Fruit fly (Drosophila melanogaster) whole organism, embryonic: ENCODE data around the gene RabX6.

Experiments used
- CG10209 ChIP-seq: fragments of 200-800 bp; sonication (Bioruptor generic); optimal IDR thresholded peaks from 3 replicates; lab custom pipeline; 2017; ENCODE audit warnings: missing biosample characterization, mild to moderate bottlenecking, missing genetic modification characterization, missing genetic modification reagents
- CG10321 ChIP-seq: fragments of 200-800 bp; sonication (Bioruptor generic); IDR thresholded peaks from 2 replicates; pipeline ENCODE4 v1.3.6; 2022; ENCODE audit warnings: missing biosample characterization, missing genetic modification characterization
- CG10543 ChIP-seq: fragments of 200-800 bp; sonication (Bioruptor generic); optimal IDR thresholded peaks from 3 replicates; lab custom pipeline; 2017; ENCODE audit warnings: missing biosample characterization, mild to moderate bottlenecking, missing genetic modification characterization, moderate library complexity
- CG12071 ChIP-seq: fragments of 200-800 bp; sonication (Bioruptor generic); optimal IDR thresholded peaks from 3 replicates; lab custom pipeline; 2018; ENCODE audit warnings: missing biosample characterization, mild to moderate bottlenecking, missing genetic modification characterization
- CG12391 ChIP-seq: fragments of 200-800 bp; sonication (Bioruptor generic); optimal IDR thresholded peaks from 3 replicates; lab custom pipeline; 2018; ENCODE audit warnings: missing biosample characterization, mild to moderate bottlenecking, missing genetic modification characterization, moderate library complexity
- CG12942 ChIP-seq: fragments of 200-800 bp; sonication (Bioruptor generic); optimal IDR thresholded peaks from 3 replicates; lab custom pipeline; 2016; ENCODE audit warnings: missing biosample characterization, missing genetic modification characterization
- CG13123 ChIP-seq: fragments of 200-800 bp; sonication (Bioruptor generic); optimal IDR thresholded peaks from 2 replicates; lab custom pipeline; 2016; ENCODE audit warnings: missing biosample characterization, missing genetic modification characterization
- CG13296 ChIP-seq: fragments of 200-800 bp; sonication (Bioruptor generic); optimal IDR thresholded peaks from 3 replicates; lab custom pipeline; 2018; ENCODE audit warnings: missing biosample characterization, mild to moderate bottlenecking, missing genetic modification characterization
- CG14710 ChIP-seq: fragments of 200-800 bp; sonication (Bioruptor generic); optimal IDR thresholded peaks from 3 replicates; lab custom pipeline; 2019; ENCODE audit warnings: missing biosample characterization, mild to moderate bottlenecking, missing genetic modification characterization, moderate library complexity
- CG15073 ChIP-seq: fragments of 200-800 bp; sonication (Bioruptor generic); optimal IDR thresholded peaks from 2 replicates; lab custom pipeline; 2016; ENCODE audit warnings: missing biosample characterization, missing genetic modification characterization
- CG17612 ChIP-seq: fragments of 200-800 bp; sonication (Bioruptor generic); IDR thresholded peaks from 2 replicates; pipeline ENCODE4 v1.3.6; 2022; ENCODE audit warnings: missing biosample characterization, missing genetic modification characterization
- CG1832 ChIP-seq: fragments of 200-800 bp; sonication (Bioruptor generic); optimal IDR thresholded peaks from 2 replicates; lab custom pipeline; 2017; ENCODE audit warnings: missing biosample characterization, mild to moderate bottlenecking, missing genetic modification characterization, inconsistent platforms
- CG34376 ChIP-seq: fragments of 200-800 bp; sonication (Bioruptor generic); optimal IDR thresholded peaks from 2 replicates; lab custom pipeline; 2018; ENCODE audit warnings: missing biosample characterization, mild to moderate bottlenecking, missing genetic modification characterization
- CG34422 ChIP-seq: fragments of 200-800 bp; sonication (Bioruptor generic); IDR thresholded peaks from 3 replicates; pipeline ENCODE4 v1.3.6; 2022; ENCODE audit warnings: missing biosample characterization, missing genetic modification characterization
- CG4424 ChIP-seq: fragments of 200-800 bp; sonication (Bioruptor generic); optimal IDR thresholded peaks from 3 replicates; lab custom pipeline; 2016; ENCODE audit warnings: missing biosample characterization, missing genetic modification characterization
- CG7987 ChIP-seq: fragments of 200-800 bp; sonication (Bioruptor generic); optimal IDR thresholded peaks from 2 replicates; lab custom pipeline; 2018; ENCODE audit warnings: missing biosample characterization, mild to moderate bottlenecking, missing genetic modification characterization, moderate library complexity
- CG9727 ChIP-seq: fragments of 200-800 bp; sonication (Bioruptor generic); optimal IDR thresholded peaks from 3 replicates; lab custom pipeline; 2017; ENCODE audit warnings: missing biosample characterization, mild to moderate bottlenecking, missing genetic modification characterization
- CoRest ChIP-seq: fragments of 200-800 bp; sonication (Bioruptor generic); optimal IDR thresholded peaks from 3 replicates; lab custom pipeline; 2018; ENCODE audit warnings: missing biosample characterization, mild to moderate bottlenecking, missing genetic modification characterization, moderate library complexity
- Deaf1 ChIP-seq: fragments of 200-800 bp; optimal IDR thresholded peaks from 3 replicates; lab custom pipeline; 2019; ENCODE audit warnings: missing biosample characterization, mild to moderate bottlenecking, missing genetic modification characterization, moderate library complexity
- Dip3 ChIP-seq: fragments of 200-800 bp; sonication (Bioruptor generic); optimal IDR thresholded peaks from 3 replicates; lab custom pipeline; 2016; ENCODE audit warnings: missing biosample characterization, missing genetic modification characterization
- Drgx ChIP-seq: fragments of 200-800 bp; sonication (Bioruptor generic); IDR thresholded peaks from 2 replicates; pipeline ENCODE4 v1.3.6; 2022; ENCODE audit warnings: missing biosample characterization, missing genetic modification characterization
- Ets65A ChIP-seq: fragments of 200-800 bp; sonication (Bioruptor generic); peaks from one replicate; lab custom pipeline; 2016; ENCODE audit warnings: missing biosample characterization, missing genetic modification characterization
- Fer3 ChIP-seq: fragments of 200-800 bp; sonication (Bioruptor generic); optimal IDR thresholded peaks from 2 replicates; lab custom pipeline; 2018; ENCODE audit warnings: missing biosample characterization, mild to moderate bottlenecking, missing genetic modification characterization, moderate library complexity
- H15 ChIP-seq: fragments of 200-800 bp; sonication (Bioruptor generic); IDR thresholded peaks from 3 replicates; pipeline ENCODE4 v1.3.6; 2022; ENCODE audit warnings: missing biosample characterization, missing genetic modification characterization
- HLH4C ChIP-seq: fragments of 200-800 bp; sonication (Bioruptor generic); IDR thresholded peaks from 3 replicates; pipeline ENCODE4 v1.3.6; 2022; ENCODE audit warnings: missing biosample characterization, missing genetic modification characterization; ENCODE audit not compliant: partially characterized antibody
- Hsf ChIP-seq: fragments of 200-800 bp; sonication (Bioruptor generic); optimal IDR thresholded peaks from 3 replicates; lab custom pipeline; 2016; ENCODE audit warnings: missing biosample characterization, missing genetic modification characterization
- Jarid2 ChIP-seq: fragments of 200-800 bp; sonication (Bioruptor generic); optimal IDR thresholded peaks from 3 replicates; lab custom pipeline; 2017; ENCODE audit warnings: mild to moderate bottlenecking, missing biosample characterization, missing genetic modification reagents, missing genetic modification characterization
- NC2β ChIP-seq: fragments of 200-800 bp; sonication (Bioruptor generic); optimal IDR thresholded peaks from 2 replicates; lab custom pipeline; 2016; ENCODE audit warnings: missing biosample characterization, missing genetic modification characterization
- Spps ChIP-seq: fragments of 200-800 bp; sonication (Bioruptor generic); optimal IDR thresholded peaks from 2 replicates; lab custom pipeline; 2018; ENCODE audit warnings: missing biosample characterization, mild to moderate bottlenecking, missing genetic modification characterization
- ab ChIP-seq: fragments of 200-800 bp; sonication (Bioruptor generic); optimal IDR thresholded peaks from 2 replicates; lab custom pipeline; 2016; ENCODE audit warnings: missing biosample characterization, missing genetic modification characterization
- bab2 ChIP-seq: fragments of 200-800 bp; sonication (Bioruptor generic); optimal IDR thresholded peaks from 2 replicates; lab custom pipeline; 2016; ENCODE audit warnings: missing biosample characterization, missing genetic modification characterization
- dan ChIP-seq: fragments of 200-800 bp; sonication (Bioruptor generic); IDR thresholded peaks from 2 replicates; pipeline ENCODE4 v1.3.6; 2022; ENCODE audit warnings: missing biosample characterization, missing genetic modification characterization
- emc ChIP-seq: fragments of 200-800 bp; sonication (Bioruptor generic); optimal IDR thresholded peaks from 2 replicates; lab custom pipeline; 2016; ENCODE audit warnings: missing biosample characterization, missing genetic modification characterization
- en ChIP-seq: fragments of 200-800 bp; sonication (Bioruptor generic); optimal IDR thresholded peaks from 2 replicates; lab custom pipeline; 2016; ENCODE audit warnings: missing biosample characterization, missing genetic modification characterization
- esg ChIP-seq: fragments of 200-800 bp; sonication (Bioruptor generic); conservative IDR thresholded peaks from 2 replicates; pipeline ENCODE4 v1.3.6; 2022; ENCODE audit warnings: missing biosample characterization, missing genetic modification characterization
- gem ChIP-seq: fragments of 200-800 bp; sonication (Bioruptor generic); optimal IDR thresholded peaks from 2 replicates; lab custom pipeline; 2019; ENCODE audit warnings: missing biosample characterization, mild to moderate bottlenecking, missing genetic modification characterization, moderate library complexity
- jigr1 ChIP-seq: fragments of 200-800 bp; sonication (Bioruptor generic); IDR thresholded peaks from 3 replicates; pipeline ENCODE4 v1.3.6; 2022; ENCODE audit warnings: missing biosample characterization, missing genetic modification characterization
- lola ChIP-seq, 3 experiments: fragments of >200 bp in 2 of 3; fragments of 200-800 bp in 1 of 3; sonication (Bioruptor generic) in 1 of 3; optimal IDR thresholded peaks; 2 replicates each; lab custom pipeline; 2017 to 2019; ENCODE audit warnings: missing biosample characterization in 3 of 3, missing genetic modification characterization in 3 of 3, mild to moderate bottlenecking in 1 of 3, moderate library complexity in 1 of 3
- pb ChIP-seq: fragments of 200-800 bp; sonication (Bioruptor generic); optimal IDR thresholded peaks from 3 replicates; lab custom pipeline; 2016; ENCODE audit warnings: missing biosample characterization, missing genetic modification characterization
- pho ChIP-seq: fragments of 200-800 bp; sonication (Bioruptor generic); optimal IDR thresholded peaks from 2 replicates; lab custom pipeline; 2016; ENCODE audit warnings: missing biosample characterization, missing genetic modification characterization
- psq ChIP-seq: fragments of 200-800 bp; sonication (Bioruptor generic); optimal IDR thresholded peaks from 2 replicates; lab custom pipeline; 2017; ENCODE audit warnings: missing biosample characterization, missing genetic modification characterization
- pzg ChIP-seq: fragments of 200-800 bp; sonication (Bioruptor generic); optimal IDR thresholded peaks from 3 replicates; lab custom pipeline; 2018; ENCODE audit warnings: missing biosample characterization, mild to moderate bottlenecking, missing genetic modification characterization, moderate library complexity
- repo ChIP-seq: fragments of 200-800 bp; sonication (Bioruptor generic); optimal IDR thresholded peaks from 2 replicates; lab custom pipeline; 2016; ENCODE audit warnings: missing biosample characterization, missing genetic modification characterization
- run ChIP-seq: fragments of 200-800 bp; sonication (Bioruptor generic); optimal IDR thresholded peaks from 3 replicates; lab custom pipeline; 2018; ENCODE audit warnings: missing biosample characterization, mild to moderate bottlenecking, missing genetic modification characterization
- sisA ChIP-seq: fragments of 200-800 bp; sonication (Bioruptor generic); IDR thresholded peaks from 2 replicates; pipeline ENCODE4 v1.3.6; 2022; ENCODE audit warnings: missing biosample characterization, missing genetic modification characterization
- so ChIP-seq: fragments of 200-800 bp; sonication (Bioruptor generic); IDR thresholded peaks from 3 replicates; pipeline ENCODE4 v1.3.6; 2022; ENCODE audit warnings: missing biosample characterization, missing genetic modification characterization
- sug ChIP-seq: fragments of 200-800 bp; optimal IDR thresholded peaks from 2 replicates; lab custom pipeline; 2019; ENCODE audit warnings: missing biosample characterization, mild to moderate bottlenecking, missing genetic modification characterization, moderate library complexity
- toy ChIP-seq: fragments of 200-800 bp; sonication (Bioruptor generic); IDR thresholded peaks from 2 replicates; pipeline ENCODE4 v1.3.6; 2022; ENCODE audit warnings: missing biosample characterization, missing genetic modification characterization
- tx ChIP-seq: fragments of 200-800 bp; sonication (Bioruptor generic); optimal IDR thresholded peaks from 2 replicates; lab custom pipeline; 2016; ENCODE audit warnings: missing biosample characterization, missing genetic modification characterization

Gene RabX6

DNA sequence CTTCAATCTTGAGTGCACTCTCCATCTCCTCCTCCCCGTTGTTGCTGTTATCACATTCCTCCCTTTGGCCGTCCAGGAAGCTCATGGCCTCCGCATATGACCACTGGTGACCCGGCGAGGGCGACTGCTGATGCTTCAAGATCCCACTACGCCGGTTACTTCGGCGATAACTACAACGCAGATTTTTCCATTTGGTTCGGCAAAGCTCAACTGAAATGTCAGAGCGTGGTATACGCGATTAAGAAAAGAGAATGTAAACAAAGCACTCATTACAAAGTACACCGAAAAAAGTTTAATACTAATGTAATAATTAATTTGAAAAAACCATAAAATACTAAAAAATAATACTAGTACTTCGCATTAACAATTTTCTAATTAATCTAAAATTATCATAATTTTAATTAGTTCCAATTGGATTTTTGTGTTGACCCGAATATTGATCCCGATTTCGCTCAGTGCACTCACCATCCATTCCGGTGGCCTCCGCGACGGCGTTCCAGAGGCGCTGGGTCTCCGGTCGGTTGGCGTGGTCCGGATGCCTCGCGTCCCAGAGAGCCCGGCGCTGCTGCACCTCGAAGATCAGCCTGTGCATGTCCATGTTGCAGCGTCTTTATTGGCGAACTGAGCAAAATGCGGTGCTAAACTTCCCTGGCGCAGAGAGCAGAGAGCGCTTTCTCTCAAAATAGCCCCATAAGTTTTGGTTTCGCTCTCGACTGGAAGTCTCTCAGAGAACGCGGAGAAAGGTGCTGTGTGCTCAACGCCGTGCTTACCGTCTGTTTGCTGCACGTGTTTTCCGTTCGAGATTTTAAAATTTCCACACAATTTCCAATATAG is 48.4 kb downstream of the RabX6 start (continued):
- TF ChIP-seq Drgx = peak; percentile 94
- TF ChIP-seq CG10321 = peak; percentile 74; the same call in 1 of the 2 replicates
- TF ChIP-seq CoRest (tag; lab: Kevin White, UChicago) = peak; percentile 94
- peak; percentile 54 for TF ChIP-seq bab2 (GFP tag; lab: Kevin White, UChicago)
- TF ChIP-seq so (GFP tag; lab: Robert Waterston, UW) = peak; percentile 86
- TF ChIP-seq CG15073 (GFP tag; lab: Kevin White, UChicago) = peak; percentile 40
- peak; percentile 56 for TF ChIP-seq CG7987
- TF ChIP-seq NC2β = peak; percentile 46
- TF ChIP-seq CG1832 = peak; percentile 1
- peak; percentile 61 for TF ChIP-seq CG10543 (GFP tag; lab: Kevin White, UChicago)
- peak; percentile 95 for TF ChIP-seq CG14710 (tag; lab: Kevin White, UChicago)
- peak; percentile 1 for TF ChIP-seq tx (GFP tag; lab: Kevin White, UChicago)
- peak; percentile 58 for TF ChIP-seq dan (GFP tag; lab: Robert Waterston, UW)
- peak; percentile 91 for TF ChIP-seq CG10209 (GFP tag; lab: Kevin White, UChicago)
- peak; percentile 73 for TF ChIP-seq psq
- TF ChIP-seq HLH4C (GFP tag; lab: Robert Waterston, UW) = no peak
- TF ChIP-seq CG12071 = peak; percentile 67
- peak; percentile 88 for TF ChIP-seq CG12942 (GFP tag; lab: Kevin White, UChicago)
- peak; percentile 87 for TF ChIP-seq esg (GFP tag; lab: Robert Waterston, UW)
- TF ChIP-seq CG34376 (GFP tag; lab: Kevin White, UChicago) = peak; percentile 60
- TF ChIP-seq pb (GFP tag; lab: Kevin White, UChicago) = peak; percentile 34
- peak; percentile 90 for TF ChIP-seq Spps (tag; lab: Kevin White, UChicago)
- TF ChIP-seq CG13296 (GFP tag; lab: Kevin White, UChicago) = peak; percentile 86
- no peak for TF ChIP-seq en
- peak; percentile 75 for TF ChIP-seq CG13123 (GFP tag; lab: Kevin White, UChicago)
- peak; percentile 94 for TF ChIP-seq CG9727 (GFP tag; lab: Kevin White, UChicago)
- TF ChIP-seq repo (GFP tag; lab: Kevin White, UChicago) = no peak
- peak; percentile 87 for TF ChIP-seq H15 (GFP tag; lab: Robert Waterston, UW)
- peak; percentile 73 for TF ChIP-seq Jarid2 (GFP tag; lab: Kevin White, UChicago)
- TF ChIP-seq toy (GFP tag; lab: Robert Waterston, UW) = peak; percentile 67
- TF ChIP-seq Fer3 = peak; percentile 85
- peak; percentile 93 for TF ChIP-seq Ets65A (GFP tag; lab: Kevin White, UChicago)
- peak; percentile 90 for TF ChIP-seq sisA
- peak; percentile 83 for TF ChIP-seq Hsf (GFP tag; lab: Kevin White, UChicago)
- TF ChIP-seq CG12391 (tag; lab: Kevin White, UChicago) = peak; percentile 94
- peak; percentile 70; the same call in 2 of the 3 replicates for TF ChIP-seq jigr1 (GFP tag; lab: Robert Waterston, UW)
- TF ChIP-seq ab (GFP tag; lab: Kevin White, UChicago) = no peak
- TF ChIP-seq emc (GFP tag; lab: Kevin White, UChicago) = no peak
- TF ChIP-seq Deaf1 (tag; lab: Kevin White, UChicago) = peak; percentile 68
- peak in 1 of 3 experiments; percentile 95 for TF ChIP-seq lola (GFP tag; optimal IDR thresholded peaks at IDR 0.05; lab: Kevin White, UChicago)
- TF ChIP-seq sug (tag; lab: Kevin White, UChicago) = peak; percentile 80
- TF ChIP-seq CG4424 (GFP tag; lab: Kevin White, UChicago) = peak; percentile 95
- TF ChIP-seq Dip3 (GFP tag; lab: Kevin White, UChicago) = peak; percentile 34
- TF ChIP-seq pho (GFP tag; lab: Kevin White, UChicago) = no peak
- peak; percentile 85 for TF ChIP-seq run
- peak; percentile 96 for TF ChIP-seq gem
- TF ChIP-seq CG34422 (GFP tag; lab: Robert Waterston, UW) = peak; percentile 94
- no peak for TF ChIP-seq pzg (GFP tag; lab: Kevin White, UChicago)
- TF ChIP-seq CG17612 (GFP tag; lab: Robert Waterston, UW) = peak; percentile 62; the same call in 1 of the 2 replicates
